Worm (Caenorhabditis elegans) whole organism, L2 larva: ENCODE measurements around the gene hmit-1.1.

Experiments used
- C34F6.9 ChIP-seq: fragments of 150-350 bp; optimal IDR thresholded peaks from 2 replicates; lab custom pipeline; 2014; ENCODE audit warnings: missing biosample characterization, missing genetic modification characterization
- F13H6.1 ChIP-seq: sonication (generic microtip); optimal IDR thresholded peaks from 2 replicates; lab custom pipeline; 2016; ENCODE audit warnings: missing genetic modification characterization, missing compliant biosample characterization
- Y55F3AM.14 ChIP-seq: fragments of 200-800 bp; sonication (Bioruptor generic); optimal IDR thresholded peaks from 2 replicates; lab custom pipeline; 2018; ENCODE audit warnings: mild to moderate bottlenecking, missing genetic modification characterization, missing compliant biosample characterization
- ZK546.5 ChIP-seq: sonication (generic microtip); optimal IDR thresholded peaks from 2 replicates; lab custom pipeline; 2017; ENCODE audit warnings: missing biosample characterization, missing genetic modification characterization
- alr-1 ChIP-seq: fragments of 150-350 bp; optimal IDR thresholded peaks from 2 replicates; lab custom pipeline; 2014; ENCODE audit warnings: missing biosample characterization, missing genetic modification characterization
- aly-2 ChIP-seq: fragments of 150-350 bp; optimal IDR thresholded peaks from 2 replicates; lab custom pipeline; 2014; ENCODE audit warnings: missing biosample characterization, missing genetic modification characterization
- ama-1 ChIP-seq: fragments of 150-350 bp; optimal IDR thresholded peaks from 2 replicates; lab custom pipeline; 2018; ENCODE audit warnings: inconsistent platforms
- blmp-1 ChIP-seq: sonication (generic microtip); optimal IDR thresholded peaks from 2 replicates; lab custom pipeline; 2017; ENCODE audit warnings: missing genetic modification characterization, mild to moderate bottlenecking, missing compliant biosample characterization, antibody characterized with exemption, moderate library complexity; ENCODE audit not compliant: insufficient read depth
- ceh-16 ChIP-seq: fragments of 150-350 bp; optimal IDR thresholded peaks from 2 replicates; lab custom pipeline; 2014; ENCODE audit warnings: missing biosample characterization, missing genetic modification characterization
- ceh-82 ChIP-seq: fragments of 150-350 bp; optimal IDR thresholded peaks from 2 replicates; lab custom pipeline; 2014; ENCODE audit warnings: missing biosample characterization, missing genetic modification characterization
- crh-2 ChIP-seq: sonication (generic microtip); optimal IDR thresholded peaks from 2 replicates; lab custom pipeline; 2017; ENCODE audit warnings: missing biosample characterization, missing genetic modification characterization
- dmd-4 ChIP-seq: sonication (generic microtip); optimal IDR thresholded peaks from 2 replicates; lab custom pipeline; 2017; ENCODE audit warnings: missing biosample characterization, missing genetic modification characterization
- elt-1 ChIP-seq: fragments of 150-350 bp; optimal IDR thresholded peaks from 2 replicates; lab custom pipeline; 2014; ENCODE audit warnings: missing biosample characterization, missing genetic modification characterization
- fos-1 ChIP-seq: fragments of 150-350 bp; optimal IDR thresholded peaks from 2 replicates; lab custom pipeline; 2014; ENCODE audit warnings: missing biosample characterization, missing genetic modification characterization
- gmeb-1 ChIP-seq: fragments of 150-350 bp; optimal IDR thresholded peaks from 2 replicates; lab custom pipeline; 2014; ENCODE audit warnings: missing biosample characterization, missing genetic modification characterization
- lin-11 ChIP-seq: fragments of 150-350 bp; sonication (generic microtip); optimal IDR thresholded peaks from 2 replicates; lab custom pipeline; 2014; ENCODE audit warnings: missing biosample characterization, missing genetic modification characterization, inconsistent platforms, mixed read lengths
- lin-13 ChIP-seq: fragments of 150-350 bp; optimal IDR thresholded peaks from 2 replicates; lab custom pipeline; 2014; ENCODE audit warnings: missing biosample characterization, missing genetic modification reagents, missing genetic modification characterization
- lin-39 ChIP-seq: fragments of 150-350 bp; optimal IDR thresholded peaks from 2 replicates; lab custom pipeline; 2014; ENCODE audit warnings: missing biosample characterization, missing genetic modification reagents, missing genetic modification characterization
- lsy-2 ChIP-seq, 2 experiments: fragments of 150-350 bp in 1 of 2; sonication (generic microtip) in 1 of 2; optimal IDR thresholded peaks; 2 replicates each; lab custom pipeline; 2014 to 2017; ENCODE audit warnings: missing biosample characterization in 2 of 2, missing genetic modification characterization in 2 of 2
- mab-5 ChIP-seq: fragments of 150-350 bp; optimal IDR thresholded peaks from 2 replicates; lab custom pipeline; 2014; ENCODE audit warnings: missing biosample characterization, missing genetic modification characterization
- mdl-1 ChIP-seq, 2 experiments: fragments of 150-350 bp in 1 of 2; sonication (generic microtip) in 1 of 2; optimal IDR thresholded peaks; 2 replicates each; lab custom pipeline; 2017; ENCODE audit warnings: missing biosample characterization in 2 of 2, missing genetic modification characterization in 2 of 2
- nhr-10 ChIP-seq: sonication (generic microtip); optimal IDR thresholded peaks from 2 replicates; lab custom pipeline; 2017; ENCODE audit warnings: missing biosample characterization, missing genetic modification characterization
- nhr-11 ChIP-seq: fragments of 150-350 bp; optimal IDR thresholded peaks from 2 replicates; lab custom pipeline; 2014; ENCODE audit warnings: missing biosample characterization, missing genetic modification characterization
- nhr-12 ChIP-seq: fragments of 150-350 bp; optimal IDR thresholded peaks from 2 replicates; lab custom pipeline; 2014; ENCODE audit warnings: missing biosample characterization, missing genetic modification characterization
- nhr-129 ChIP-seq: fragments of 150-350 bp; optimal IDR thresholded peaks from 2 replicates; lab custom pipeline; 2014; ENCODE audit warnings: missing biosample characterization, missing genetic modification characterization
- nhr-21 ChIP-seq: fragments of 150-350 bp; optimal IDR thresholded peaks from 2 replicates; lab custom pipeline; 2014; ENCODE audit warnings: missing biosample characterization, missing genetic modification characterization
- nhr-23 ChIP-seq: fragments of 150-350 bp; optimal IDR thresholded peaks from 2 replicates; lab custom pipeline; 2014; ENCODE audit warnings: missing biosample characterization, missing genetic modification reagents, missing genetic modification characterization
- nhr-237 ChIP-seq: fragments of 150-350 bp; optimal IDR thresholded peaks from 2 replicates; lab custom pipeline; 2014; ENCODE audit warnings: missing biosample characterization, missing genetic modification characterization
- nhr-25 ChIP-seq: fragments of 150-350 bp; sonication (generic microtip); optimal IDR thresholded peaks from 3 replicates; lab custom pipeline; 2014; ENCODE audit warnings: missing biosample characterization, missing genetic modification characterization
- nhr-6 ChIP-seq: fragments of 150-350 bp; optimal IDR thresholded peaks from 2 replicates; lab custom pipeline; 2014; ENCODE audit warnings: missing biosample characterization, missing genetic modification characterization
- nhr-77 ChIP-seq: fragments of 150-350 bp; optimal IDR thresholded peaks from 2 replicates; lab custom pipeline; 2014; ENCODE audit warnings: missing biosample characterization, missing genetic modification characterization
- skn-1 ChIP-seq: sonication (generic microtip); optimal IDR thresholded peaks from 2 replicates; lab custom pipeline; 2017; ENCODE audit warnings: missing biosample characterization, missing genetic modification characterization
- sma-3 ChIP-seq: sonication (generic microtip); optimal IDR thresholded peaks from 2 replicates; lab custom pipeline; 2016; ENCODE audit warnings: missing genetic modification reagents, missing genetic modification characterization, missing compliant biosample characterization
- sma-9 ChIP-seq, 2 experiments: fragments of 150-350 bp in 1 of 2; sonication (generic microtip) in 1 of 2; optimal IDR thresholded peaks; 2 replicates each; lab custom pipeline; 2014 to 2016; ENCODE audit warnings: missing genetic modification characterization in 2 of 2, mild to moderate bottlenecking in 1 of 2, missing biosample characterization in 1 of 2, missing compliant biosample characterization in 1 of 2, missing genetic modification reagents in 1 of 2, moderate library complexity in 1 of 2
- snpc-4 ChIP-seq: fragments of 150-350 bp; optimal IDR thresholded peaks from 2 replicates; lab custom pipeline; 2014; ENCODE audit warnings: missing biosample characterization, missing genetic modification characterization
- unc-39 ChIP-seq: fragments of 150-350 bp; optimal IDR thresholded peaks from 2 replicates; lab custom pipeline; 2014; ENCODE audit warnings: missing biosample characterization, missing genetic modification characterization
- unc-55 ChIP-seq: fragments of 150-350 bp; sonication (generic microtip); optimal IDR thresholded peaks from 3 replicates; lab custom pipeline; 2014; ENCODE audit warnings: missing biosample characterization, missing genetic modification reagents, missing genetic modification characterization
- zag-1 ChIP-seq: fragments of 150-350 bp; optimal IDR thresholded peaks from 2 replicates; lab custom pipeline; 2014; ENCODE audit warnings: missing biosample characterization, missing genetic modification characterization
- ztf-11 ChIP-seq: sonication (generic microtip); optimal IDR thresholded peaks from 2 replicates; lab custom pipeline; 2017; ENCODE audit warnings: missing biosample characterization, missing genetic modification characterization

Gene hmit-1.1

ce11 chrV:18504610-18505009 is 12.0 kb upstream of the hmit-1.1 start:
- no peak for TF ChIP-seq lin-39 (tag; lab: Kevin White, UChicago)
- TF ChIP-seq, all 48 proteins: peak for 0

DNA sequence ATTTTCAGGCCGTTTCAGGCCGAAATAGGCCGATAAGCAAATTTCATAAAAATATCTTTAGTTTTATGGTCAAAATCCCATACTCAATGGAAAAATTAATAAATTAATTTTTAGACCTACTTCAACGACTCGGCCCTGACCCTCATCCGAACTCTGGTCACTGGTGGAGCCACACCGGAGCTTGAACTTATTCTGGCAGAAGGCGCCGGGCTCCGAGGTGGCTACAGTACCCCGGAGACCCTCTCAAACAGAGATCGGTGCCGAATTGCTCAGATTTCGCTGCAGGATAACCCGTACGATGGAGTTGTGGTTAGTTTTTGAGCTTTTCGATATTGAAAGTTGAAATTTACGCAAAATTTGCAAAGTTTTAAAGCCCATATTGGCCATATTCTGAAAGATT is 9.8 kb upstream of the hmit-1.1 start:
- TF ChIP-seq ceh-16 (tag; lab: Kevin White, UChicago) (no peak), aly-2 (tag; lab: Kevin White, UChicago) (no peak), Y55F3AM.14 (GFP tag; lab: Kevin White, UChicago) (no peak), mdl-1 (tag; optimal IDR thresholded peaks at IDR 0.05; lab: Kevin White, UChicago) (no peak), nhr-237 (tag; lab: Kevin White, UChicago) (no peak), nhr-6 (tag; lab: Kevin White, UChicago) (no peak), crh-2 (no peak), ceh-82 (tag; lab: Kevin White, UChicago) (no peak)

ce11 chrV:18508564-18508963 is 8.0 kb upstream of the hmit-1.1 start, which contains the start of gene Y51A2D.1:
Gene Y51A2D.1 (plus strand): TSS chrV:18508864.
- no peak for TF ChIP-seq mab-5 (tag; lab: Kevin White, UChicago)
- TF ChIP-seq ama-1 (lab: Kevin White, UChicago): no peak
- no peak for TF ChIP-seq nhr-6 (tag; lab: Kevin White, UChicago)
- no peak for TF ChIP-seq ceh-82 (tag; lab: Kevin White, UChicago)
- no peak for TF ChIP-seq fos-1
- TF ChIP-seq nhr-129: no peak
- TF ChIP-seq nhr-23 (tag; lab: Kevin White, UChicago): no peak
- TF ChIP-seq ZK546.5 (tag; lab: Kevin White, UChicago): no peak
- TF ChIP-seq lin-39 (tag; lab: Kevin White, UChicago): no peak
- TF ChIP-seq nhr-21 (tag; lab: Kevin White, UChicago): no peak
- TF ChIP-seq sma-3 (GFP tag; lab: Kevin White, UChicago): no peak
- no peak for TF ChIP-seq lsy-2 (tag; optimal IDR thresholded peaks at IDR 0.05; lab: Kevin White, UChicago)
- no peak for TF ChIP-seq mdl-1 (tag; optimal IDR thresholded peaks at IDR 0.05; lab: Kevin White, UChicago)
- TF ChIP-seq sma-9 (GFP tag; optimal IDR thresholded peaks at IDR 0.05; lab: Kevin White, UChicago): no peak
- no peak for TF ChIP-seq sma-9 (tag; optimal IDR thresholded peaks at IDR 0.05; lab: Kevin White, UChicago)
- no peak for TF ChIP-seq elt-1
- TF ChIP-seq skn-1: no peak
- no peak for TF ChIP-seq unc-55 (GFP tag; lab: Kevin White, UChicago)
- TF ChIP-seq ceh-16 (tag; lab: Kevin White, UChicago): no peak
- no peak for TF ChIP-seq aly-2 (tag; lab: Kevin White, UChicago)
- TF ChIP-seq, all 48 proteins: peak for 0

DNA sequence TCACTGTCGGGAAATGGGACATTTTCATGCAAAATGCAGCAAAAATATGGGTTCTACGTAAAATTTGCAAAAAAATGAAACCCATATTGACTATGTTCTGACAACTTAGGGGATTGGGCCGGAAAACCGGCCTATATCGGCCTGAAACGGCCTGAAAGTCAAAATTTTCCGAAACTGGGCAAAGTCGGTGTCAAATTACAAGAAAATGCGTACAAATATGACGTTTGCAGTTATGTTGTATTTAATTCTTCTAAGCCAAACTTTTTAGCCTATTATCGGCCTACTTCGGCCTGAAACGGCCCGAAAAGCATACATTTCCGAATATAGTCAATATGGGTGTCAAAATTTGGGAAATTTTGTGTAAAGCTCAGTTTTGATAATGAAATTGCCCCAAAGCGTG is 4.7 kb upstream of the hmit-1.1 start:
- TF ChIP-seq lin-13 (GFP tag; lab: Kevin White, UChicago) (no peak), elt-1 (no peak), nhr-77 (no peak), blmp-1 (no peak), lin-11 (tag; lab: Kevin White, UChicago) (no peak), sma-3 (GFP tag; lab: Kevin White, UChicago) (no peak)

ce11 chrV:18524460-18524859 is 7.9 kb downstream of the hmit-1.1 start, which contains the start of gene hmit-1.2:
Gene hmit-1.2 (plus strand): TSS chrV:18524760.
- TF ChIP-seq ceh-16 (tag; lab: Kevin White, UChicago) (no peak), nhr-10 (tag; lab: Kevin White, UChicago) (no peak), ceh-82 (tag; lab: Kevin White, UChicago) (no peak), lin-39 (tag; lab: Kevin White, UChicago) (no peak), elt-1 (no peak), sma-3 (GFP tag; lab: Kevin White, UChicago) (no peak), C34F6.9 (tag; lab: Kevin White, UChicago) (no peak), ZK546.5 (tag; lab: Kevin White, UChicago) (no peak), nhr-21 (tag; lab: Kevin White, UChicago) (no peak), crh-2 (no peak), nhr-129 (no peak), ztf-11 (tag; lab: Kevin White, UChicago) (no peak), nhr-11 (tag; lab: Kevin White, UChicago) (no peak)

DNA sequence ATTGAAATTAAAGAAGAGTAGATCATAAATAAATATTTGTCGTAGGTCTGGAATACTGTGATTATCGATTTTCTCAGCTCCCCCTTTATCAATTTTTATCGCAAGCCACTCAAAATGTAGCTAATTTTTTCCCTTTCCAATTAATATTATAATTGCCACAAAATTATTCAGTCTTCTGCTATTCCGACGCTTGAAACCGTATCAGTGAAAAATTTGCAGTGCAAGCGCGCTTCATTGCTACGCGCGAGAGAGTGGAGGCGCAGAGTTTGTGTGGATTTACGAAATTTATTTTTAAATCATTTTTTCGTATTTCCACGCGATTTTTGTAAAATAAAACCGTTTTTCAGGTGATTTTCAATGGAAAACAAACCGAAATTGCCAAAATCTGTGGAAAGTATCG is 17.0 kb downstream of the hmit-1.1 start, which contains the start of gene ints-5:
TSS of gene ints-5 (plus strand) at position 348 of the 400 bp plus-strand sequence.
- no peak for TF ChIP-seq skn-1
- no peak for TF ChIP-seq nhr-25
- TF ChIP-seq alr-1: no peak
- no peak for TF ChIP-seq ama-1 (lab: Kevin White, UChicago)
- TF ChIP-seq nhr-21 (tag; lab: Kevin White, UChicago): peak; percentile 6
- TF ChIP-seq lsy-2 (tag; optimal IDR thresholded peaks at IDR 0.05; lab: Kevin White, UChicago): peak; percentile 20 to 70
- TF ChIP-seq nhr-77: no peak
- TF ChIP-seq snpc-4 (tag; lab: Kevin White, UChicago): peak; percentile 42
- TF ChIP-seq Y55F3AM.14 (GFP tag; lab: Kevin White, UChicago): no peak
- TF ChIP-seq F13H6.1 (tag; lab: Kevin White, UChicago): peak; percentile 2
- TF ChIP-seq nhr-12 (tag; lab: Kevin White, UChicago): no peak
- TF ChIP-seq zag-1 (tag; lab: Kevin White, UChicago): no peak
- no peak for TF ChIP-seq dmd-4
- peak; percentile 61 for TF ChIP-seq lin-13 (GFP tag; lab: Kevin White, UChicago)
- no peak for TF ChIP-seq crh-2
- no peak for TF ChIP-seq elt-1
- no peak for TF ChIP-seq mab-5 (tag; lab: Kevin White, UChicago)
- TF ChIP-seq gmeb-1 (tag; lab: Kevin White, UChicago): peak; percentile 63
- peak; percentile 17 for TF ChIP-seq nhr-6 (tag; lab: Kevin White, UChicago)
- peak; percentile 27 for TF ChIP-seq lin-11 (tag; lab: Kevin White, UChicago)
- peak; percentile 71 for TF ChIP-seq unc-55 (GFP tag; lab: Kevin White, UChicago)
- TF ChIP-seq C34F6.9 (tag; lab: Kevin White, UChicago): peak; percentile 61
- no peak for TF ChIP-seq nhr-237 (tag; lab: Kevin White, UChicago)
- TF ChIP-seq unc-39: no peak
- TF ChIP-seq sma-9 (GFP tag; optimal IDR thresholded peaks at IDR 0.05; lab: Kevin White, UChicago): no peak
- no peak for TF ChIP-seq sma-9 (tag; optimal IDR thresholded peaks at IDR 0.05; lab: Kevin White, UChicago)
